Worm (Caenorhabditis elegans) whole organism, L3 larva: ENCODE measurements around the gene mup-2.

ENCODE experiments used
- ZK546.5 ChIP-seq: sonication (generic microtip); optimal IDR thresholded peaks from 2 replicates; lab custom pipeline; 2017; ENCODE audit warnings: missing biosample characterization, missing genetic modification characterization
- ceh-16 ChIP-seq: sonication (generic microtip); optimal IDR thresholded peaks from 2 replicates; lab custom pipeline; 2017; ENCODE audit warnings: missing biosample characterization, missing genetic modification characterization
- ceh-82 ChIP-seq: fragments of 150-350 bp; optimal IDR thresholded peaks from 2 replicates; lab custom pipeline; 2014; ENCODE audit warnings: missing biosample characterization, missing genetic modification characterization
- daf-12 ChIP-seq: fragments of 150-350 bp; optimal IDR thresholded peaks from 2 replicates; lab custom pipeline; 2014; ENCODE audit warnings: missing biosample characterization, missing genetic modification reagents, missing genetic modification characterization
- elt-1 ChIP-seq: fragments of 150-350 bp; optimal IDR thresholded peaks from 2 replicates; lab custom pipeline; 2014; ENCODE audit warnings: missing biosample characterization, missing genetic modification characterization
- eor-1 ChIP-seq, 2 experiments: fragments of 150-350 bp; optimal IDR thresholded peaks; 2 replicates each; lab custom pipeline; 2014 to 2018; ENCODE audit warnings: missing biosample characterization in 2 of 2, missing genetic modification characterization in 2 of 2
- mml-1 ChIP-seq: fragments of 150-350 bp; sonication (generic microtip); optimal IDR thresholded peaks from 3 replicates; lab custom pipeline; 2014; ENCODE audit warnings: missing biosample characterization, missing genetic modification characterization
- nhr-12 ChIP-seq: fragments of 150-350 bp; optimal IDR thresholded peaks from 2 replicates; lab custom pipeline; 2014; ENCODE audit warnings: missing biosample characterization, missing genetic modification characterization
- nhr-237 ChIP-seq: fragments of 150-350 bp; optimal IDR thresholded peaks from 2 replicates; lab custom pipeline; 2014; ENCODE audit warnings: missing biosample characterization, missing genetic modification characterization
- nhr-67 ChIP-seq: fragments of 150-350 bp; optimal IDR thresholded peaks from 2 replicates; lab custom pipeline; 2014; ENCODE audit warnings: missing biosample characterization, missing genetic modification characterization
- pha-4 ChIP-seq: fragments of 150-350 bp; optimal IDR thresholded peaks from 2 replicates; lab custom pipeline; 2014; ENCODE audit warnings: missing biosample characterization, missing genetic modification reagents, missing genetic modification characterization
- sea-2 ChIP-seq: fragments of 150-350 bp; sonication (generic microtip); optimal IDR thresholded peaks from 4 replicates; lab custom pipeline; 2014; ENCODE audit warnings: missing biosample characterization, missing genetic modification reagents, missing genetic modification characterization
- skn-1 ChIP-seq: fragments of 150-350 bp; optimal IDR thresholded peaks from 2 replicates; lab custom pipeline; 2014; ENCODE audit warnings: missing biosample characterization, missing genetic modification characterization
- snpc-4 ChIP-seq: fragments of 150-350 bp; optimal IDR thresholded peaks from 2 replicates; lab custom pipeline; 2014; ENCODE audit warnings: missing biosample characterization, missing genetic modification characterization
- ztf-4 ChIP-seq: fragments of 150-350 bp; optimal IDR thresholded peaks from 2 replicates; lab custom pipeline; 2014; ENCODE audit warnings: missing biosample characterization, missing genetic modification characterization

The mup-2 gene

DNA sequence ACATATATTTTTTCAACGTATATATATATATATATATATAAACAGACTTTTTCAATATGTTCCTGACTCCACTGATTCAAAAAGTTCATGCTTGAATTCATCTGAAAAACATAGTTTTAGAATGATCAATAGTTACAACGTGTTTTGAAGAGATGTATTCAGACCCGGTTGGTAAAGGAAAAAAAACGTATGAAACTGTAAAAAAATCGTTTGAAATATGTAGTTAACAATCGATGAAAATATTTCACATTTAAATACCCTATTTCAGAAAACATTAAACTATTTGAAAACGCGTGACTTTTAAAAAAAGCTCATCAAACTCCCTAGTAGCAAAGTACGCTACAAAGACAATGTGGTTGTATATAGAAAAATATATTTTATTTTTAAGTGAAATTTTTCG, 49.4 kb downstream of the mup-2 start, which contains the start of gene C03B1.14:
Gene C03B1.14, minus strand, starts transcription at position 101 of the 400 bp plus-strand sequence.
- TF ChIP-seq skn-1 (tag; lab: Kevin White, UChicago) = no peak
- TF ChIP-seq ZK546.5 (tag; lab: Kevin White, UChicago) = no peak
- TF ChIP-seq mml-1 (tag; lab: Kevin White, UChicago) = no peak
- no peak for TF ChIP-seq daf-12 (tag; lab: Kevin White, UChicago)
- TF ChIP-seq nhr-67 (tag; lab: Kevin White, UChicago) = no peak
- no peak for TF ChIP-seq elt-1
- TF ChIP-seq ceh-16 (tag; lab: Kevin White, UChicago) = no peak
- TF ChIP-seq ztf-4 (tag; lab: Kevin White, UChicago) = no peak
- TF ChIP-seq snpc-4 = no peak
- TF ChIP-seq eor-1 (tag; optimal IDR thresholded peaks at IDR 0.05; lab: Kevin White, UChicago) = no peak

DNA sequence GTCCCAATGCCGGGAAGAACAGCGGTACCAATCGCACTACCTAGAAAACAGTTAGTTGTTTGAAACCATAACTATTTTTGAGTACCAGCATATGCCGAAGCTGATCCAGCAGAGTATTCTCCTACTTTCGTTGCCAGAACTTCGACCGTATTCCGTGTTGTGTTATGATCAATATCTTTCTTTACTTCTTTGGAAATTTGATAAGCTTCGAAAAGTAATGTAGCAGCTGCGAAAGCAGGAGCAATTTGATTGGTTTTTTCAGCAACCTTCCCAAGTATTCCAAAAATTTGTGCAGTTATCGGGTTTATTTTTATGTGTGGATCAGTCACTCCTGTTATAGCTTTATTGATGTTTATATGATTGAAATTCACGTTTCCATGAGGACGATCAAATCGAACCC, 50.0 kb downstream of the mup-2 start:
- no peak for TF ChIP-seq pha-4 (tag; lab: Kevin White, UChicago)
- TF ChIP-seq nhr-12 (tag; lab: Kevin White, UChicago) = no peak
- no peak for TF ChIP-seq sea-2 (GFP tag; lab: Kevin White, UChicago)
- no peak for TF ChIP-seq nhr-237 (tag; lab: Kevin White, UChicago)
- no peak for TF ChIP-seq ceh-82 (tag; lab: Kevin White, UChicago)
